Fruit fly (Drosophila melanogaster) whole organism, embryonic: ENCODE results near the gene CG13314.
A peak's percentile ranks its signal among the peaks of the same experiment; 100 is the strongest.

Source experiments
- Antp ChIP-seq: fragments of 200-800 bp; sonication (Bioruptor generic); optimal IDR thresholded peaks from 3 replicates; lab custom pipeline; 2016; ENCODE audit warnings: missing biosample characterization, missing genetic modification characterization
- Blimp-1 ChIP-seq: fragments of 200-800 bp; sonication (Bioruptor generic); optimal IDR thresholded peaks from 3 replicates; lab custom pipeline; 2018; ENCODE audit warnings: missing biosample characterization, missing genetic modification characterization, mild to moderate bottlenecking, moderate library complexity, missing genetic modification reagents
- CG10543 ChIP-seq: fragments of 200-800 bp; sonication (Bioruptor generic); optimal IDR thresholded peaks from 3 replicates; lab custom pipeline; 2017; ENCODE audit warnings: missing biosample characterization, mild to moderate bottlenecking, missing genetic modification characterization, moderate library complexity
- CG11398 ChIP-seq: fragments of 200-800 bp; sonication (Bioruptor generic); optimal IDR thresholded peaks from 2 replicates; lab custom pipeline; 2016; ENCODE audit warnings: missing biosample characterization, missing genetic modification characterization
- CG11456 ChIP-seq: fragments of 200-800 bp; sonication (Bioruptor generic); IDR thresholded peaks from 3 replicates; pipeline ENCODE4 v1.3.6; 2022; ENCODE audit warnings: missing biosample characterization, missing genetic modification characterization
- CG12659 ChIP-seq: fragments of 200-800 bp; sonication (Bioruptor generic); optimal IDR thresholded peaks from 3 replicates; lab custom pipeline; 2017; ENCODE audit warnings: mild to moderate bottlenecking, missing biosample characterization, missing genetic modification reagents, missing genetic modification characterization
- CG14014 ChIP-seq: fragments of 200-800 bp; sonication (Bioruptor generic); IDR thresholded peaks from 2 replicates; pipeline ENCODE4 v1.3.6; 2022; ENCODE audit warnings: missing biosample characterization, missing genetic modification characterization
- CG14667 ChIP-seq: fragments of 200-800 bp; sonication (Bioruptor generic); IDR thresholded peaks from 2 replicates; pipeline ENCODE4 v1.3.6; 2022; ENCODE audit warnings: missing biosample characterization, missing genetic modification characterization
- CG15269 ChIP-seq: fragments of 200-800 bp; sonication (Bioruptor generic); optimal IDR thresholded peaks from 2 replicates; lab custom pipeline; 2018; ENCODE audit warnings: missing biosample characterization, mild to moderate bottlenecking, missing genetic modification characterization, moderate library complexity
- CG1529 ChIP-seq: fragments of 200-800 bp; sonication (Bioruptor generic); optimal IDR thresholded peaks from 3 replicates; lab custom pipeline; 2018; ENCODE audit warnings: missing biosample characterization, missing genetic modification characterization
- CG1647 ChIP-seq: fragments of 200-800 bp; sonication (Bioruptor generic); optimal IDR thresholded peaks from 3 replicates; lab custom pipeline; 2016; ENCODE audit warnings: missing biosample characterization, missing genetic modification characterization
- CG16779 ChIP-seq: fragments of 200-800 bp; sonication (Bioruptor generic); IDR thresholded peaks from 2 replicates; pipeline ENCODE4 v1.3.6; 2022; ENCODE audit warnings: missing biosample characterization, missing genetic modification characterization
- CG17359 ChIP-seq: fragments of 200-800 bp; sonication (Bioruptor generic); optimal IDR thresholded peaks from 3 replicates; lab custom pipeline; 2018; ENCODE audit warnings: missing biosample characterization, mild to moderate bottlenecking, missing genetic modification characterization, moderate library complexity
- CG2678 ChIP-seq: fragments of 200-800 bp; sonication (Bioruptor generic); optimal IDR thresholded peaks from 3 replicates; lab custom pipeline; 2019; ENCODE audit warnings: missing biosample characterization, mild to moderate bottlenecking, missing genetic modification characterization, moderate library complexity
- CG2889 ChIP-seq: fragments of 200-800 bp; sonication (Bioruptor generic); IDR thresholded peaks from 3 replicates; pipeline ENCODE4 v1.3.6; 2022; ENCODE audit warnings: missing biosample characterization, missing genetic modification characterization
- CG30403 ChIP-seq: fragments of 200-800 bp; sonication (Bioruptor generic); optimal IDR thresholded peaks from 3 replicates; lab custom pipeline; 2016; ENCODE audit warnings: missing biosample characterization, missing genetic modification characterization
- CG32772 ChIP-seq: fragments of 200-800 bp; sonication (Bioruptor generic); IDR thresholded peaks from 2 replicates; pipeline ENCODE4 v1.3.6; 2022; ENCODE audit warnings: missing biosample characterization, missing genetic modification characterization
- CG6683 ChIP-seq: fragments of 200-800 bp; sonication (Bioruptor generic); optimal IDR thresholded peaks from 2 replicates; lab custom pipeline; 2017; ENCODE audit warnings: missing biosample characterization, mild to moderate bottlenecking, missing genetic modification characterization, missing genetic modification reagents
- CG7786 ChIP-seq: fragments of 200-800 bp; sonication (Bioruptor generic); optimal IDR thresholded peaks from 2 replicates; lab custom pipeline; 2016; ENCODE audit warnings: missing biosample characterization, missing genetic modification characterization
- CG7839 ChIP-seq: fragments of 200-800 bp; sonication (Bioruptor generic); optimal IDR thresholded peaks from 3 replicates; lab custom pipeline; 2018; ENCODE audit warnings: missing biosample characterization, mild to moderate bottlenecking, missing genetic modification characterization, moderate library complexity
- CG7987 ChIP-seq: fragments of 200-800 bp; sonication (Bioruptor generic); optimal IDR thresholded peaks from 2 replicates; lab custom pipeline; 2018; ENCODE audit warnings: missing biosample characterization, mild to moderate bottlenecking, missing genetic modification characterization, moderate library complexity
- CG8089 ChIP-seq: fragments of 200-800 bp; sonication (Bioruptor generic); optimal IDR thresholded peaks from 3 replicates; lab custom pipeline; 2016; ENCODE audit warnings: missing biosample characterization, missing genetic modification characterization
- CG9437 ChIP-seq: fragments of 200-800 bp; sonication (Bioruptor generic); optimal IDR thresholded peaks from 2 replicates; lab custom pipeline; 2018; ENCODE audit warnings: missing biosample characterization, mild to moderate bottlenecking, missing genetic modification characterization
- CTCF ChIP-seq: fragments of 200-800 bp; sonication (Bioruptor generic); optimal IDR thresholded peaks from 2 replicates; lab custom pipeline; 2017; ENCODE audit warnings: missing biosample characterization, mild to moderate bottlenecking, missing genetic modification characterization, moderate library complexity
- Dad ChIP-seq: fragments of 200-800 bp; sonication (Bioruptor generic); optimal IDR thresholded peaks from 3 replicates; lab custom pipeline; 2016; ENCODE audit warnings: missing biosample characterization, missing genetic modification characterization
- Deaf1 ChIP-seq: fragments of 200-800 bp; optimal IDR thresholded peaks from 3 replicates; lab custom pipeline; 2019; ENCODE audit warnings: missing biosample characterization, mild to moderate bottlenecking, missing genetic modification characterization, moderate library complexity
- Dip2 ChIP-seq: fragments of 200-800 bp; sonication (Bioruptor generic); IDR thresholded peaks from 2 replicates; pipeline ENCODE4 v1.3.6; 2022; ENCODE audit warnings: missing biosample characterization, missing genetic modification characterization
- HmgZ ChIP-seq: fragments of 200-800 bp; sonication (Bioruptor generic); optimal IDR thresholded peaks from 2 replicates; lab custom pipeline; 2018; ENCODE audit warnings: missing biosample characterization, mild to moderate bottlenecking, missing genetic modification characterization
- Lhr ChIP-seq: fragments of 200-800 bp; sonication (Bioruptor generic); optimal IDR thresholded peaks from 3 replicates; lab custom pipeline; 2017; ENCODE audit warnings: mild to moderate bottlenecking, missing biosample characterization, missing genetic modification reagents, missing genetic modification characterization
- Lpt ChIP-seq: fragments of >200 bp; optimal IDR thresholded peaks from 2 replicates; lab custom pipeline; 2018; ENCODE audit warnings: missing biosample characterization, missing genetic modification characterization
- NK7.1 ChIP-seq: fragments of 200-800 bp; sonication (Bioruptor generic); optimal IDR thresholded peaks from 3 replicates; lab custom pipeline; 2016; ENCODE audit warnings: missing biosample characterization, missing genetic modification characterization
- Pdp1 ChIP-seq, 2 experiments: fragments of 200-800 bp; sonication (Bioruptor generic); optimal IDR thresholded peaks; 3 replicates each; lab custom pipeline; 2016; ENCODE audit warnings: missing biosample characterization in 2 of 2, missing genetic modification characterization in 2 of 2, mild to moderate bottlenecking in 1 of 2, moderate library complexity in 1 of 2
- danr ChIP-seq: fragments of 200-800 bp; sonication (Bioruptor generic); IDR thresholded peaks from 2 replicates; pipeline ENCODE4 v1.3.6; 2022; ENCODE audit warnings: missing biosample characterization, missing genetic modification characterization
- dati ChIP-seq: fragments of 200-800 bp; sonication (Bioruptor generic); IDR thresholded peaks from 2 replicates; pipeline ENCODE4 v1.3.6; 2022; ENCODE audit warnings: missing biosample characterization, missing genetic modification characterization
- emc ChIP-seq: fragments of 200-800 bp; sonication (Bioruptor generic); optimal IDR thresholded peaks from 2 replicates; lab custom pipeline; 2016; ENCODE audit warnings: missing biosample characterization, missing genetic modification characterization
- eyg ChIP-seq: fragments of 200-800 bp; sonication (Bioruptor generic); optimal IDR thresholded peaks from 3 replicates; lab custom pipeline; 2016; ENCODE audit warnings: missing biosample characterization, missing genetic modification characterization
- fd96Cb ChIP-seq: fragments of 200-800 bp; sonication (Bioruptor generic); optimal IDR thresholded peaks from 2 replicates; lab custom pipeline; 2018; ENCODE audit warnings: missing biosample characterization, mild to moderate bottlenecking, missing genetic modification characterization, moderate library complexity
- gcm ChIP-seq: fragments of 200-800 bp; sonication (Bioruptor generic); optimal IDR thresholded peaks from 2 replicates; lab custom pipeline; 2019; ENCODE audit warnings: missing biosample characterization, mild to moderate bottlenecking, missing genetic modification characterization, moderate library complexity
- gsb-n ChIP-seq: fragments of 200-800 bp; sonication (Bioruptor generic); optimal IDR thresholded peaks from 3 replicates; lab custom pipeline; 2018; ENCODE audit warnings: missing biosample characterization, mild to moderate bottlenecking, missing genetic modification characterization
- lab ChIP-seq: fragments of 200-800 bp; sonication (Bioruptor generic); optimal IDR thresholded peaks from 3 replicates; lab custom pipeline; 2017; ENCODE audit warnings: missing biosample characterization, missing genetic modification characterization, mild to moderate bottlenecking, moderate library complexity, missing genetic modification reagents
- lmd ChIP-seq: fragments of 200-800 bp; sonication (Bioruptor generic); IDR thresholded peaks from 2 replicates; pipeline ENCODE4 v1.3.6; 2022; ENCODE audit warnings: missing biosample characterization, missing genetic modification characterization
- lola ChIP-seq, 3 experiments: fragments of >200 bp in 2 of 3; fragments of 200-800 bp in 1 of 3; sonication (Bioruptor generic) in 1 of 3; optimal IDR thresholded peaks; 2 replicates each; lab custom pipeline; 2017 to 2019; ENCODE audit warnings: missing biosample characterization in 3 of 3, missing genetic modification characterization in 3 of 3, mild to moderate bottlenecking in 1 of 3, moderate library complexity in 1 of 3
- maf-S ChIP-seq: fragments of 200-800 bp; sonication (Bioruptor generic); optimal IDR thresholded peaks from 2 replicates; lab custom pipeline; 2016; ENCODE audit warnings: missing biosample characterization, missing genetic modification characterization
- nau ChIP-seq: fragments of 200-800 bp; sonication (Bioruptor generic); optimal IDR thresholded peaks from 3 replicates; lab custom pipeline; 2017; ENCODE audit warnings: missing biosample characterization, mild to moderate bottlenecking, missing genetic modification characterization, missing genetic modification reagents
- pnt ChIP-seq: fragments of 200-800 bp; sonication (Bioruptor generic); optimal IDR thresholded peaks from 3 replicates; lab custom pipeline; 2016; ENCODE audit warnings: missing biosample characterization, missing genetic modification characterization
- pum ChIP-seq: fragments of 200-800 bp; sonication (Bioruptor generic); optimal IDR thresholded peaks from 2 replicates; lab custom pipeline; 2016; ENCODE audit warnings: missing biosample characterization, missing genetic modification characterization
- pzg ChIP-seq: fragments of 200-800 bp; sonication (Bioruptor generic); optimal IDR thresholded peaks from 3 replicates; lab custom pipeline; 2018; ENCODE audit warnings: missing biosample characterization, mild to moderate bottlenecking, missing genetic modification characterization, moderate library complexity
- sr ChIP-seq: fragments of 200-800 bp; sonication (Bioruptor generic); IDR thresholded peaks from 3 replicates; pipeline ENCODE4 v1.3.6; 2022; ENCODE audit warnings: missing biosample characterization, missing genetic modification characterization
- tin ChIP-seq: fragments of 200-800 bp; sonication (Bioruptor generic); optimal IDR thresholded peaks from 3 replicates; lab custom pipeline; 2016; ENCODE audit warnings: missing biosample characterization, missing genetic modification characterization
- tna ChIP-seq: fragments of 200-800 bp; sonication (Bioruptor generic); IDR thresholded peaks from 2 replicates; pipeline ENCODE4 v1.3.6; 2022; ENCODE audit warnings: missing biosample characterization, missing genetic modification characterization; ENCODE audit not compliant: partially characterized antibody
- vfl ChIP-seq: fragments of 200-800 bp; sonication (Bioruptor generic); optimal IDR thresholded peaks from 2 replicates; lab custom pipeline; 2016; ENCODE audit warnings: missing biosample characterization, missing genetic modification characterization

The CG13314 gene

dm6 chr3L:8985848-8986320 lies 4.3 kb downstream of the CG13314 start, which contains the start of gene Galk (continued):
- TF ChIP-seq Pdp1 (GFP tag; optimal IDR thresholded peaks at IDR 0.05; lab: Kevin White, UChicago) (peak; percentile 42), emc (GFP tag; lab: Kevin White, UChicago) (peak; percentile 1), pum (GFP tag; lab: Kevin White, UChicago) (no peak), Lpt (GFP tag; lab: Kevin White, UChicago) (no peak), Dip2 (GFP tag; lab: Robert Waterston, UW) (no peak), CG1647 (GFP tag; lab: Kevin White, UChicago) (peak; percentile 18), pnt (GFP tag; lab: Kevin White, UChicago) (no peak), CG15269 (tag; lab: Kevin White, UChicago) (peak; percentile 69), CG14667 (GFP tag; lab: Robert Waterston, UW) (peak; percentile 50), CG7786 (GFP tag; lab: Kevin White, UChicago) (peak; percentile 24), Antp (GFP tag; lab: Kevin White, UChicago) (peak; percentile 64), tna (GFP tag; lab: Robert Waterston, UW) (no peak), CG32772 (peak; percentile 50), Dad (GFP tag; lab: Kevin White, UChicago) (no peak), danr (GFP tag; lab: Robert Waterston, UW) (peak; percentile 28; the same call in 1 of the 2 replicates), CG12659 (GFP tag; lab: Kevin White, UChicago) (peak; percentile 28), CG30403 (peak; percentile 22), CG8089 (GFP tag; lab: Kevin White, UChicago) (no peak), lmd (peak; percentile 81), CG14014 (GFP tag; lab: Robert Waterston, UW) (peak; percentile 46; the same call in 1 of the 2 replicates), tin (peak; percentile 50), NK7.1 (GFP tag; lab: Kevin White, UChicago) (no peak), sr (GFP tag; lab: Robert Waterston, UW) (no peak), CG11456 (GFP tag; lab: Robert Waterston, UW) (peak; percentile 90), CG17359 (tag; lab: Kevin White, UChicago) (peak; percentile 55), Blimp-1 (GFP tag; lab: Kevin White, UChicago) (peak; percentile 38), vfl (peak; percentile 16), CG2678 (peak; percentile 76), CG2889 (GFP tag; lab: Robert Waterston, UW) (peak; percentile 70; the same call in 1 of the 3 replicates), CG7839 (tag; lab: Kevin White, UChicago) (peak; percentile 59), lola (GFP tag; optimal IDR thresholded peaks at IDR 0.05; lab: Kevin White, UChicago) (no peak), dati (GFP tag; lab: Robert Waterston, UW) (0 out of 2 replicates have a peak, but pooled peaks have one; percentile 30), Lhr (GFP tag; lab: Kevin White, UChicago) (no peak), pzg (GFP tag; lab: Kevin White, UChicago) (no peak), gsb-n (tag; lab: Kevin White, UChicago) (no peak), HmgZ (tag; lab: Kevin White, UChicago) (peak; percentile 77), CG10543 (GFP tag; lab: Kevin White, UChicago) (peak; percentile 81), maf-S (peak; percentile 19), eyg (GFP tag; lab: Kevin White, UChicago) (no peak), CG9437 (GFP tag; lab: Kevin White, UChicago) (peak; percentile 40), CG11398 (GFP tag; lab: Kevin White, UChicago) (peak; percentile 60), CG6683 (peak; percentile 7), CG1529 (GFP tag; lab: Kevin White, UChicago) (peak; percentile 26), fd96Cb (tag; lab: Kevin White, UChicago) (no peak), CG7987 (GFP tag; lab: Kevin White, UChicago) (peak; percentile 33), nau (GFP tag; lab: Kevin White, UChicago) (no peak), lab (GFP tag; lab: Kevin White, UChicago) (peak; percentile 85), CG16779 (peak; percentile 86), gcm (GFP tag; lab: Kevin White, UChicago) (peak; percentile 44), Deaf1 (tag; lab: Kevin White, UChicago) (no peak), CTCF (GFP tag; lab: Kevin White, UChicago) (no peak)
